Worm (Caenorhabditis elegans) whole organism, early embryonic: ENCODE results near the gene npr-9.

Source experiments
- B0310.2 ChIP-seq: sonication (generic microtip); optimal IDR thresholded peaks from 2 replicates; lab custom pipeline; 2016; ENCODE audit warnings: mild to moderate bottlenecking, missing genetic modification characterization, missing compliant biosample characterization
- F13C5.2 ChIP-seq: sonication (generic microtip); optimal IDR thresholded peaks from 2 replicates; lab custom pipeline; 2017; ENCODE audit warnings: mild to moderate bottlenecking, missing genetic modification characterization, inconsistent platforms, missing compliant biosample characterization
- ama-1 ChIP-seq: fragments of 150-350 bp; optimal IDR thresholded peaks from 2 replicates; lab custom pipeline; 2014
- ceh-13 ChIP-seq: fragments of 200-800 bp; sonication (Bioruptor generic); optimal IDR thresholded peaks from 2 replicates; lab custom pipeline; 2018; ENCODE audit warnings: mild to moderate bottlenecking, missing genetic modification characterization, missing compliant biosample characterization
- ceh-36 ChIP-seq: sonication (generic microtip); optimal IDR thresholded peaks from 2 replicates; lab custom pipeline; 2016; ENCODE audit warnings: missing genetic modification characterization, inconsistent platforms, missing compliant biosample characterization
- ets-7 ChIP-seq: sonication (generic microtip); optimal IDR thresholded peaks from 2 replicates; lab custom pipeline; 2016; ENCODE audit warnings: missing genotype, missing genetic modification characterization, missing compliant biosample characterization
- flt-1 ChIP-seq: fragments of 200-800 bp; sonication (Bioruptor generic); IDR thresholded peaks from 2 replicates; pipeline ENCODE4 v1.3.6; 2022; ENCODE audit warnings: missing genetic modification characterization, missing compliant biosample characterization
- hmbx-1 ChIP-seq: sonication (generic microtip); optimal IDR thresholded peaks from 2 replicates; lab custom pipeline; 2016; ENCODE audit warnings: mild to moderate bottlenecking, missing genetic modification characterization, missing compliant biosample characterization
- hmg-4 ChIP-seq: fragments of 200-800 bp; sonication (Bioruptor generic); optimal IDR thresholded peaks from 2 replicates; lab custom pipeline; 2018; ENCODE audit warnings: mild to moderate bottlenecking, missing genetic modification characterization, missing compliant biosample characterization
- pes-1 ChIP-seq: fragments of 200-800 bp; sonication (Bioruptor generic); IDR thresholded peaks from 2 replicates; pipeline ENCODE4 v1.3.6; 2022; ENCODE audit warnings: missing genetic modification reagents, missing genetic modification characterization, missing compliant biosample characterization

- TF ChIP-seq pes-1: no peak
- no peak for TF ChIP-seq ceh-13 (GFP tag; lab: Kevin White, UChicago)
- no peak for TF ChIP-seq B0310.2 (tag; lab: Kevin White, UChicago)
- TF ChIP-seq ets-7 (tag; lab: Kevin White, UChicago): no peak
- TF ChIP-seq ama-1 (lab: Kevin White, UChicago): no peak
- TF ChIP-seq hmbx-1 (tag; lab: Kevin White, UChicago): no peak
- no peak for TF ChIP-seq ceh-36 (tag; lab: Kevin White, UChicago)
- no peak for TF ChIP-seq flt-1 (GFP tag; lab: Robert Waterston, UW)
- TF ChIP-seq F13C5.2 (tag; lab: Kevin White, UChicago): no peak
- TF ChIP-seq hmg-4 (GFP tag; lab: Kevin White, UChicago): no peak
Measured at ce11 chrX:11326827-11327226, 2.7 kb upstream of the npr-9 start, which contains the start of gene ZK455.5.
